Fruit fly (Drosophila melanogaster): ENCODE results near the gene CG5854.
A peak's percentile ranks its signal among the peaks of the same experiment; 100 is the strongest.

- no peak for TF ChIP-seq Abd-B (GFP tag; optimal IDR thresholded peaks at IDR 0.05)
- TF ChIP-seq psq (GFP tag; optimal IDR thresholded peaks at IDR 0.05), result peak; percentile 18
- no peak for TF ChIP-seq N (GFP tag; optimal IDR thresholded peaks at IDR 0.05)
- TF ChIP-seq lola (GFP tag; optimal IDR thresholded peaks at IDR 0.05), result no peak
- peak; percentile 75 for TF ChIP-seq Dif (GFP tag; optimal IDR thresholded peaks at IDR 0.05; ENCODE audit: partially characterized antibody)
- peak; percentile 38 for TF ChIP-seq h (GFP tag; optimal IDR thresholded peaks at IDR 0.05)
- no peak for TF ChIP-seq Hr78 (GFP tag; optimal IDR thresholded peaks at IDR 0.05)
- no peak for TF ChIP-seq Jra (GFP tag; optimal IDR thresholded peaks at IDR 0.05)
- TF ChIP-seq OdsH (GFP tag; optimal IDR thresholded peaks at IDR 0.05), result no peak
- no peak for TF ChIP-seq Myc (optimal IDR thresholded peaks at IDR 0.05)
- TF ChIP-seq CG9705 (GFP tag; optimal IDR thresholded peaks at IDR 0.05), result no peak
- TF ChIP-seq Hnf4 (GFP tag; optimal IDR thresholded peaks at IDR 0.05), result no peak
- no peak for TF ChIP-seq ey (GFP tag; optimal IDR thresholded peaks at IDR 0.05)
- TF ChIP-seq dsf (GFP tag; optimal IDR thresholded peaks at IDR 0.05; ENCODE audit: borderline replicate concordance), result no peak
Measured at dm6 chr3R:23921701-23922501, 11.8 kb upstream of the CG5854 start.

Data from whole organism, wandering third instar larva.